Fruit fly (Drosophila melanogaster) whole organism, prepupa: ENCODE data around the gene Rab19.
A peak's percentile ranks its signal among the peaks of the same experiment; 100 is the strongest.

Experiments used
- Blimp-1 ChIP-seq: fragments of 200-800 bp; sonication (Bioruptor generic); optimal IDR thresholded peaks from 3 replicates; lab custom pipeline; 2017; ENCODE audit warnings: missing biosample characterization, missing genetic modification characterization, mild to moderate bottlenecking, moderate library complexity, missing genetic modification reagents
- CG10669 ChIP-seq: fragments of 200-800 bp; sonication (Bioruptor generic); optimal IDR thresholded peaks from 3 replicates; lab custom pipeline; 2018; ENCODE audit warnings: missing biosample characterization, mild to moderate bottlenecking, missing genetic modification characterization, moderate library complexity
- CG11294 ChIP-seq: fragments of 200-800 bp; sonication (Bioruptor generic); IDR thresholded peaks from 2 replicates; pipeline ENCODE4 v1.3.6; 2022; ENCODE audit warnings: missing biosample characterization, missing genetic modification characterization
- CG11762 ChIP-seq: fragments of 200-800 bp; sonication (Bioruptor generic); optimal IDR thresholded peaks from 3 replicates; lab custom pipeline; 2016; ENCODE audit warnings: missing biosample characterization, missing genetic modification characterization; ENCODE audit not compliant: insufficient read depth
- CG11902 ChIP-seq: fragments of 200-800 bp; sonication (Bioruptor generic); optimal IDR thresholded peaks from 3 replicates; lab custom pipeline; 2016; ENCODE audit warnings: missing biosample characterization, missing genetic modification characterization
- CG15336 ChIP-seq: fragments of 200-800 bp; sonication (Bioruptor generic); IDR thresholded peaks from 2 replicates; pipeline ENCODE4 v1.3.6; 2022; ENCODE audit warnings: missing biosample characterization, missing genetic modification characterization
- CG1621 ChIP-seq: fragments of 200-800 bp; sonication (Bioruptor generic); optimal IDR thresholded peaks from 3 replicates; lab custom pipeline; 2018; ENCODE audit warnings: missing biosample characterization, mild to moderate bottlenecking, missing genetic modification characterization
- CG3032 ChIP-seq: fragments of 200-800 bp; optimal IDR thresholded peaks from 2 replicates; lab custom pipeline; 2019; ENCODE audit warnings: missing biosample characterization, mild to moderate bottlenecking, missing genetic modification characterization, moderate library complexity
- CG32006 ChIP-seq: fragments of 200-800 bp; sonication (Bioruptor generic); optimal IDR thresholded peaks from 3 replicates; lab custom pipeline; 2017; ENCODE audit warnings: missing biosample characterization, mild to moderate bottlenecking, missing genetic modification characterization
- CG34406 ChIP-seq: fragments of 200-800 bp; sonication (Bioruptor generic); optimal IDR thresholded peaks from 3 replicates; lab custom pipeline; 2016; ENCODE audit warnings: missing biosample characterization, missing genetic modification characterization
- CG3919 ChIP-seq: fragments of 200-800 bp; sonication (Bioruptor generic); optimal IDR thresholded peaks from 3 replicates; lab custom pipeline; 2016; ENCODE audit warnings: missing biosample characterization, missing genetic modification characterization
- CG4318 ChIP-seq: fragments of 200-800 bp; sonication (Bioruptor generic); optimal IDR thresholded peaks from 3 replicates; lab custom pipeline; 2017; ENCODE audit warnings: missing biosample characterization, mild to moderate bottlenecking, missing genetic modification characterization
- CG6163 ChIP-seq: fragments of 200-800 bp; sonication (Bioruptor generic); IDR thresholded peaks from 3 replicates; pipeline ENCODE4 v1.3.6; 2022; ENCODE audit warnings: missing biosample characterization, missing genetic modification characterization
- CG6276 ChIP-seq: fragments of 200-800 bp; sonication (Bioruptor generic); optimal IDR thresholded peaks from 2 replicates; lab custom pipeline; 2017; ENCODE audit warnings: missing biosample characterization, mild to moderate bottlenecking, missing genetic modification characterization
- CG6792 ChIP-seq: fragments of 200-800 bp; sonication (Bioruptor generic); optimal IDR thresholded peaks from 3 replicates; lab custom pipeline; 2016; ENCODE audit warnings: missing biosample characterization, missing genetic modification characterization
- CG6808 ChIP-seq: fragments of 200-800 bp; sonication (Bioruptor generic); optimal IDR thresholded peaks from 3 replicates; lab custom pipeline; 2017; ENCODE audit warnings: missing biosample characterization, missing genetic modification characterization, mild to moderate bottlenecking, moderate library complexity, missing genetic modification reagents
- CG6854 ChIP-seq: fragments of 200-800 bp; sonication (Bioruptor generic); optimal IDR thresholded peaks from 2 replicates; lab custom pipeline; 2017; ENCODE audit warnings: missing biosample characterization, mild to moderate bottlenecking, missing genetic modification characterization
- CG8119 ChIP-seq: fragments of 200-800 bp; sonication (Bioruptor generic); IDR thresholded peaks from 3 replicates; pipeline ENCODE4 v1.3.6; 2022; ENCODE audit warnings: missing biosample characterization, missing genetic modification characterization
- CG8319 ChIP-seq: fragments of 200-800 bp; sonication (Bioruptor generic); optimal IDR thresholded peaks from 3 replicates; lab custom pipeline; 2016; ENCODE audit warnings: missing biosample characterization, missing genetic modification characterization
- CG8632 ChIP-seq: fragments of 200-800 bp; sonication (Bioruptor generic); optimal IDR thresholded peaks from 3 replicates; lab custom pipeline; 2016; ENCODE audit warnings: missing biosample characterization, missing genetic modification characterization
- CG9139 ChIP-seq: fragments of 200-800 bp; sonication (Bioruptor generic); optimal IDR thresholded peaks from 3 replicates; lab custom pipeline; 2017; ENCODE audit warnings: missing biosample characterization, mild to moderate bottlenecking, missing genetic modification characterization
- Eip75B ChIP-seq: fragments of 200-800 bp; sonication (Bioruptor generic); optimal IDR thresholded peaks from 3 replicates; lab custom pipeline; 2016; ENCODE audit warnings: missing biosample characterization, missing genetic modification characterization
- Eip78C ChIP-seq: fragments of 200-800 bp; sonication (Bioruptor generic); peaks from one replicate; lab custom pipeline; 2016; ENCODE audit warnings: missing biosample characterization, missing genetic modification characterization
- Ets96B ChIP-seq: fragments of 200-800 bp; optimal IDR thresholded peaks from 2 replicates; lab custom pipeline; 2019; ENCODE audit warnings: missing biosample characterization, mild to moderate bottlenecking, missing genetic modification characterization, moderate library complexity
- Gug ChIP-seq: fragments of 200-800 bp; sonication (Bioruptor generic); IDR thresholded peaks from 2 replicates; pipeline ENCODE4 v1.3.6; 2022; ENCODE audit warnings: missing biosample characterization, missing genetic modification characterization
- Hr38 ChIP-seq: sonication (Bioruptor generic); optimal IDR thresholded peaks from 2 replicates; lab custom pipeline; 2016; ENCODE audit warnings: missing biosample characterization, missing genetic modification characterization
- Hr39 ChIP-seq: fragments of 200-800 bp; sonication (Bioruptor generic); optimal IDR thresholded peaks from 2 replicates; lab custom pipeline; 2016; ENCODE audit warnings: missing biosample characterization, missing genetic modification characterization
- Hr4 ChIP-seq: fragments of 200-800 bp; sonication (Bioruptor generic); optimal IDR thresholded peaks from 3 replicates; lab custom pipeline; 2016; ENCODE audit warnings: missing biosample characterization, missing genetic modification characterization
- Lpt ChIP-seq: fragments of 200-800 bp; sonication (Bioruptor generic); optimal IDR thresholded peaks from 3 replicates; lab custom pipeline; 2016; ENCODE audit warnings: missing biosample characterization, missing genetic modification characterization
- Met ChIP-seq: fragments of 200-800 bp; sonication (Bioruptor generic); optimal IDR thresholded peaks from 3 replicates; lab custom pipeline; 2016; ENCODE audit warnings: missing biosample characterization, missing genetic modification characterization
- OdsH ChIP-seq: fragments of 200-800 bp; sonication (Bioruptor generic); optimal IDR thresholded peaks from 3 replicates; lab custom pipeline; 2016; ENCODE audit warnings: missing biosample characterization, missing genetic modification characterization
- Smox ChIP-seq: fragments of 200-800 bp; sonication (Bioruptor generic); optimal IDR thresholded peaks from 3 replicates; lab custom pipeline; 2016; ENCODE audit warnings: missing biosample characterization, missing genetic modification characterization
- Sox102F ChIP-seq: fragments of 200-800 bp; sonication (Bioruptor generic); optimal IDR thresholded peaks from 2 replicates; lab custom pipeline; 2016; ENCODE audit warnings: missing biosample characterization, mild to moderate bottlenecking, missing genetic modification characterization
- Sox14 ChIP-seq: fragments of 200-800 bp; sonication (Bioruptor generic); optimal IDR thresholded peaks from 3 replicates; lab custom pipeline; 2016; ENCODE audit warnings: missing biosample characterization, missing genetic modification characterization
- Sox15 ChIP-seq: fragments of 200-800 bp; sonication (Bioruptor generic); optimal IDR thresholded peaks from 3 replicates; lab custom pipeline; 2016; ENCODE audit warnings: missing biosample characterization, missing genetic modification characterization
- acj6 ChIP-seq: fragments of 200-800 bp; sonication (Bioruptor generic); optimal IDR thresholded peaks from 3 replicates; lab custom pipeline; 2016; ENCODE audit warnings: missing biosample characterization, missing genetic modification characterization
- dac ChIP-seq: fragments of 200-800 bp; sonication (Bioruptor generic); optimal IDR thresholded peaks from 2 replicates; lab custom pipeline; 2017; ENCODE audit warnings: missing biosample characterization, mild to moderate bottlenecking, missing genetic modification characterization
- dsx ChIP-seq: fragments of 200-800 bp; optimal IDR thresholded peaks from 3 replicates; lab custom pipeline; 2019; ENCODE audit warnings: missing biosample characterization, mild to moderate bottlenecking, missing genetic modification characterization, moderate library complexity; ENCODE audit not compliant: poor library complexity, severe bottlenecking
- esn ChIP-seq: fragments of 200-800 bp; sonication (Bioruptor generic); optimal IDR thresholded peaks from 2 replicates; lab custom pipeline; 2016; ENCODE audit warnings: missing biosample characterization, mild to moderate bottlenecking, missing genetic modification characterization, moderate library complexity
- fd59A ChIP-seq: fragments of 200-800 bp; sonication (Bioruptor generic); optimal IDR thresholded peaks from 2 replicates; lab custom pipeline; 2017; ENCODE audit warnings: missing biosample characterization, mild to moderate bottlenecking, missing genetic modification characterization, missing genetic modification reagents
- fd85E ChIP-seq: fragments of 200-800 bp; sonication (Bioruptor generic); optimal IDR thresholded peaks from 3 replicates; lab custom pipeline; 2016; ENCODE audit warnings: missing biosample characterization, missing genetic modification characterization
- fkh ChIP-seq: fragments of 200-800 bp; sonication (Bioruptor generic); optimal IDR thresholded peaks from 3 replicates; lab custom pipeline; 2017; ENCODE audit warnings: missing biosample characterization, mild to moderate bottlenecking, missing genetic modification characterization, moderate library complexity
- lz ChIP-seq: fragments of 200-800 bp; sonication (Bioruptor generic); optimal IDR thresholded peaks from 3 replicates; lab custom pipeline; 2016; ENCODE audit warnings: missing biosample characterization, missing genetic modification characterization
- pdm3 ChIP-seq: fragments of 200-800 bp; sonication (Bioruptor generic); optimal IDR thresholded peaks from 3 replicates; lab custom pipeline; 2016; ENCODE audit warnings: missing biosample characterization, missing genetic modification characterization
- salr ChIP-seq, 2 experiments: fragments of 200-800 bp; sonication (Bioruptor generic); optimal IDR thresholded peaks; 3 replicates each; lab custom pipeline; 2016 to 2018; ENCODE audit warnings: missing biosample characterization in 2 of 2, missing genetic modification characterization in 2 of 2, mild to moderate bottlenecking in 1 of 2
- spab ChIP-seq: fragments of 200-800 bp; sonication (Bioruptor generic); optimal IDR thresholded peaks from 2 replicates; lab custom pipeline; 2017; ENCODE audit warnings: missing biosample characterization, mild to moderate bottlenecking, missing genetic modification characterization, missing genetic modification reagents
- svp ChIP-seq: fragments of 200-800 bp; sonication (Bioruptor generic); peaks from one replicate; lab custom pipeline; 2016; ENCODE audit warnings: missing biosample characterization, missing genetic modification characterization
- vri ChIP-seq: fragments of 200-800 bp; sonication (Bioruptor generic); optimal IDR thresholded peaks from 3 replicates; lab custom pipeline; 2016; ENCODE audit warnings: missing biosample characterization, mild to moderate bottlenecking, missing genetic modification characterization

The Rab19 gene

DNA sequence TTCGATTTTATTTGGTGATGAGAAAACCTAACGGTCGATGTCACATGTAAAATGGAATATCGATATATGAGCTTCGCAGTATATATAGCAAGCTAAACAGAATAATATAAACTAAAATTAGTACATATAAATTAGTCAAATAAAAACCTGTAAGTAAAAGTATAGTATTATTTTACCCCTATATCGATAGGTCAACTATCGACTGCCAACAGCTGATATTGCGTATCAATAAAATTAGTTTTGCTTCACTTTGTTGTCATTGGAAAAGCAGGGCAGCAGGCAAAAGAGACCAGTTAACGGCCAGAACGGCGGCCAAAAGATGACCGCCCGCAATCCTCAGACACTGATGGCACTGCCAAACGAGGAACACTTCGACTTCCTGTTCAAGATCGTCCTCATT, at the start of gene Rab19:
Gene Rab19, plus strand, starts transcription at position 78 of the 400 bp plus-strand sequence.
- TF ChIP-seq CG11902 (GFP tag; lab: Kevin White, UChicago) (no peak), salr (GFP tag; optimal IDR thresholded peaks at IDR 0.05; lab: Kevin White, UChicago) (no peak), Blimp-1 (peak; percentile 60), CG6163 (GFP tag; lab: Robert Waterston, UW) (no peak), CG15336 (GFP tag; lab: Robert Waterston, UW) (no peak), Eip75B (no peak), svp (GFP tag; lab: Kevin White, UChicago) (peak; percentile 92), CG3919 (GFP tag; lab: Kevin White, UChicago) (no peak), Sox15 (GFP tag; lab: Kevin White, UChicago) (no peak), CG4318 (no peak), Eip78C (GFP tag; lab: Kevin White, UChicago) (peak; percentile 43), Hr39 (no peak), Hr38 (GFP tag; lab: Kevin White, UChicago) (no peak), CG10669 (no peak), Lpt (GFP tag; lab: Kevin White, UChicago) (no peak), Smox (no peak), vri (GFP tag; lab: Kevin White, UChicago) (no peak), CG11294 (GFP tag; lab: Robert Waterston, UW) (no peak), Gug (GFP tag; lab: Robert Waterston, UW) (no peak), dsx (GFP tag; lab: Kevin White, UChicago) (peak; percentile 69), CG8632 (no peak), fd59A (no peak), fkh (GFP tag; lab: Kevin White, UChicago) (peak; percentile 33), esn (GFP tag; lab: Kevin White, UChicago) (no peak), CG8319 (no peak), Sox14 (no peak), CG6854 (GFP tag; lab: Kevin White, UChicago) (no peak)

DNA sequence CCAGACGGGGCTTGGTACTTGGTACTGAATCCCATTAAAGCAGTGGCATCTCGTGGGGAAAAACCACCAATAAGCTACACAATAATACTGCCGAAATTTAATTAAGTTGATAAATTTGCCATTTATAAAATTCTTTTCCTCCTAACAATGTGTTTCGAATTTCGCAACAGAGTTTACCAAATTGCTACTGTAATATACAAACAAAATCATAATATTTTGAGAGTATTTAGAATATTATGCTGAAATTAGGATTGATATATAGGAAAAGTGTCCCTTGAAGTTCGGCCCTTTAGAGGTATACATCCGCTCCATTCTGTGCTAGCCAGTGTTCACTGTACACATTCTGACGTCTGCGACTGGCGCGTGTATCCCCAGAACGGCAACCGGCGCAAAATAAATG, 12.2 kb upstream of the Rab19 start:
- TF ChIP-seq OdsH (GFP tag; lab: Kevin White, UChicago) (peak; percentile 40), CG9139 (GFP tag; lab: Kevin White, UChicago) (no peak), salr (GFP tag; optimal IDR thresholded peaks at IDR 0.05; lab: Kevin White, UChicago) (peak in 1 of 2 experiments; percentile 10), vri (GFP tag; lab: Kevin White, UChicago) (no peak), CG8632 (no peak), CG6854 (GFP tag; lab: Kevin White, UChicago) (no peak), Ets96B (tag; lab: Kevin White, UChicago) (peak; percentile 45), dac (GFP tag; lab: Kevin White, UChicago) (no peak), Eip75B (peak; percentile 19), CG6276 (no peak), pdm3 (GFP tag; lab: Kevin White, UChicago) (peak; percentile 42), esn (GFP tag; lab: Kevin White, UChicago) (peak; percentile 43), CG6792 (GFP tag; lab: Kevin White, UChicago) (peak; percentile 15), Hr38 (GFP tag; lab: Kevin White, UChicago) (no peak), CG3032 (tag; lab: Kevin White, UChicago) (peak; percentile 31), CG3919 (GFP tag; lab: Kevin White, UChicago) (peak; percentile 40), acj6 (GFP tag; lab: Kevin White, UChicago) (peak; percentile 34), Blimp-1 (no peak), CG6808 (GFP tag; lab: Kevin White, UChicago) (peak; percentile 29), spab (GFP tag; lab: Kevin White, UChicago) (peak; percentile 39), Sox14 (peak; percentile 36), CG34406 (GFP tag; lab: Kevin White, UChicago) (peak; percentile 10), Hr4 (GFP tag; lab: Kevin White, UChicago) (peak; percentile 23), Sox102F (peak; percentile 14), Smox (peak; percentile 21), CG10669 (peak; percentile 41), CG11762 (no peak), CG8119 (GFP tag; lab: Robert Waterston, UW) (no peak; the same call in 2 of the 3 replicates), svp (GFP tag; lab: Kevin White, UChicago) (peak; percentile 64), Eip78C (GFP tag; lab: Kevin White, UChicago) (no peak), CG1621 (tag; lab: Kevin White, UChicago) (peak; percentile 1), fd85E (no peak), CG32006 (GFP tag; lab: Kevin White, UChicago) (peak; percentile 43), Met (GFP tag; lab: Kevin White, UChicago) (peak; percentile 42), CG11902 (GFP tag; lab: Kevin White, UChicago) (peak; percentile 11), Hr39 (peak; percentile 43), Sox15 (GFP tag; lab: Kevin White, UChicago) (peak; percentile 24), CG15336 (GFP tag; lab: Robert Waterston, UW) (peak; percentile 37; the same call in 1 of the 2 replicates), lz (GFP tag; lab: Kevin White, UChicago) (peak; percentile 33)
